Worm (Caenorhabditis elegans): ENCODE measurements around the gene tag-115.

- TF ChIP-seq tbx-2 (tag; optimal IDR thresholded peaks at IDR 0.05) (no peak), fos-1 (tag; optimal IDR thresholded peaks at IDR 0.05) (no peak), unc-62 (GFP tag; optimal IDR thresholded peaks at IDR 0.05) (no peak), egl-27 (tag; optimal IDR thresholded peaks at IDR 0.05) (no peak)
These were observed 49.1 kb downstream of the tag-115 start for ce11 chrIV:13190075-13190474.
